Worm (Caenorhabditis elegans) whole organism, L1 larva: Measurements from ENCODE around the gene pcca-1.
"Not testable (repeated sequence)": the region's sequence is repeated elsewhere in the genome, so short reads cannot be mapped to it uniquely, and the experiment has no call there.

Source experiments
- C04F5.9 ChIP-seq: sonication (generic microtip); optimal IDR thresholded peaks from 2 replicates; lab custom pipeline; 2016; ENCODE audit warnings: missing genetic modification characterization, missing compliant biosample characterization
- C16A3.4 ChIP-seq: fragments of 150-350 bp; optimal IDR thresholded peaks from 2 replicates; lab custom pipeline; 2014; ENCODE audit warnings: missing biosample characterization, missing genetic modification characterization
- C34B4.2 ChIP-seq: sonication (generic microtip); optimal IDR thresholded peaks from 2 replicates; lab custom pipeline; 2017; ENCODE audit warnings: mild to moderate bottlenecking, missing genetic modification characterization, missing compliant biosample characterization
- Y116A8C.19 ChIP-seq: sonication (generic microtip); optimal IDR thresholded peaks from 2 replicates; lab custom pipeline; 2016; ENCODE audit warnings: missing compliant biosample characterization, missing genetic modification characterization, borderline replicate concordance
- aha-1 ChIP-seq: fragments of 150-350 bp; optimal IDR thresholded peaks from 2 replicates; lab custom pipeline; 2014; ENCODE audit warnings: missing biosample characterization, missing genetic modification characterization
- blmp-1 ChIP-seq: fragments of 150-350 bp; optimal IDR thresholded peaks from 2 replicates; lab custom pipeline; 2014; ENCODE audit warnings: missing biosample characterization, missing genetic modification characterization
- ceh-63 ChIP-seq: fragments of 200-800 bp; sonication (Bioruptor generic); optimal IDR thresholded peaks from 2 replicates; lab custom pipeline; 2018; ENCODE audit warnings: mild to moderate bottlenecking, missing genetic modification characterization, missing compliant biosample characterization
- ceh-90 ChIP-seq: sonication (generic microtip); optimal IDR thresholded peaks from 2 replicates; lab custom pipeline; 2016; ENCODE audit warnings: missing genetic modification characterization, missing compliant biosample characterization
- efl-1 ChIP-seq, 4 experiments: fragments of 150-350 bp; optimal IDR thresholded peaks in 3 of 4; peaks in 1 of 4; 1 replicate in 1 of 4; 2 replicates in 3 of 4; lab custom pipeline; 2014; ENCODE audit warnings: missing biosample characterization in 2 of 4, missing genetic modification characterization in 2 of 4, missing genetic modification reagents in 2 of 4
- egl-13 ChIP-seq: sonication (generic microtip); optimal IDR thresholded peaks from 2 replicates; lab custom pipeline; 2016; ENCODE audit warnings: missing genotype, missing genetic modification reagents, missing genetic modification characterization, missing compliant biosample characterization
- egl-27 ChIP-seq, 2 experiments: fragments of 150-350 bp in 1 of 2; sonication (generic microtip); optimal IDR thresholded peaks; 3 replicates each; lab custom pipeline; 2017 to 2018; ENCODE audit warnings: missing biosample characterization in 2 of 2, missing genetic modification characterization in 2 of 2, missing genetic modification reagents in 2 of 2
- elt-2 ChIP-seq: sonication (generic microtip); optimal IDR thresholded peaks from 2 replicates; lab custom pipeline; 2016; ENCODE audit warnings: missing genetic modification characterization, mild to moderate bottlenecking, inconsistent platforms, missing compliant biosample characterization, missing genetic modification reagents
- elt-3 ChIP-seq, 6 experiments: fragments of 150-350 bp in 1 of 6; sonication (generic microtip); optimal IDR thresholded peaks; 2 replicates each; lab custom pipeline; 2017 to 2018; ENCODE audit warnings: missing biosample characterization in 6 of 6, missing genetic modification characterization in 6 of 6, inconsistent platforms in 1 of 6
- ets-5 ChIP-seq: fragments of 200-800 bp; sonication (Bioruptor generic); IDR thresholded peaks from 2 replicates; pipeline ENCODE4 v1.3.6; 2022; ENCODE audit warnings: missing genetic modification characterization, missing compliant biosample characterization
- irx-1 ChIP-seq: sonication (generic microtip); optimal IDR thresholded peaks from 2 replicates; lab custom pipeline; 2016; ENCODE audit warnings: missing genetic modification characterization, missing compliant biosample characterization
- lin-14 ChIP-seq: fragments of 200-800 bp; sonication (Bioruptor generic); optimal IDR thresholded peaks from 2 replicates; lab custom pipeline; 2018; ENCODE audit warnings: mild to moderate bottlenecking, missing genetic modification characterization, moderate library complexity, missing compliant biosample characterization
- lin-15B ChIP-seq: fragments of 150-350 bp; sonication (generic microtip); optimal IDR thresholded peaks from 3 replicates; lab custom pipeline; 2014; ENCODE audit warnings: missing biosample characterization, missing genetic modification characterization
- lin-35 ChIP-seq, 2 experiments: fragments of 150-350 bp; optimal IDR thresholded peaks; 2 replicates each; lab custom pipeline; 2014; ENCODE audit warnings: missing biosample characterization in 2 of 2, missing genetic modification characterization in 2 of 2, missing genetic modification reagents in 2 of 2
- lin-39 ChIP-seq: fragments of 150-350 bp; optimal IDR thresholded peaks from 2 replicates; lab custom pipeline; 2014; ENCODE audit warnings: missing biosample characterization, missing genetic modification reagents, missing genetic modification characterization
- mep-1 ChIP-seq: fragments of 150-350 bp; optimal IDR thresholded peaks from 2 replicates; lab custom pipeline; 2014; ENCODE audit warnings: missing biosample characterization, missing genetic modification characterization
- nhr-11 ChIP-seq: fragments of 150-350 bp; optimal IDR thresholded peaks from 2 replicates; lab custom pipeline; 2014; ENCODE audit warnings: missing biosample characterization, missing genetic modification characterization
- nhr-19 ChIP-seq: fragments of 200-800 bp; sonication (Bioruptor generic); conservative IDR thresholded peaks from 2 replicates; pipeline ENCODE4 v1.3.6; 2022; ENCODE audit warnings: missing genetic modification characterization, missing compliant biosample characterization
- nhr-20 ChIP-seq: sonication (generic microtip); optimal IDR thresholded peaks from 2 replicates; lab custom pipeline; 2016; ENCODE audit warnings: mild to moderate bottlenecking, missing genetic modification characterization, missing compliant biosample characterization
- nhr-237 ChIP-seq: fragments of 150-350 bp; optimal IDR thresholded peaks from 2 replicates; lab custom pipeline; 2014; ENCODE audit warnings: missing biosample characterization, missing genetic modification characterization
- nhr-28 ChIP-seq: fragments of 150-350 bp; optimal IDR thresholded peaks from 2 replicates; lab custom pipeline; 2014; ENCODE audit warnings: missing biosample characterization, missing genetic modification characterization
- nhr-71 ChIP-seq: sonication (generic microtip); optimal IDR thresholded peaks from 2 replicates; lab custom pipeline; 2016; ENCODE audit warnings: mild to moderate bottlenecking, missing genetic modification characterization, moderate library complexity, missing compliant biosample characterization
- nhr-77 ChIP-seq: fragments of 150-350 bp; optimal IDR thresholded peaks from 2 replicates; lab custom pipeline; 2014; ENCODE audit warnings: missing biosample characterization, missing genetic modification characterization
- nhr-84 ChIP-seq: sonication (generic microtip); optimal IDR thresholded peaks from 2 replicates; lab custom pipeline; 2017; ENCODE audit warnings: missing biosample characterization, missing genetic modification characterization
- nhr-85 ChIP-seq: sonication (generic microtip); peaks from one replicate; lab custom pipeline; 2016; ENCODE audit warnings: missing genetic modification characterization, inconsistent platforms, missing compliant biosample characterization
- nhr-90 ChIP-seq: sonication (generic microtip); optimal IDR thresholded peaks from 2 replicates; lab custom pipeline; 2016; ENCODE audit warnings: mild to moderate bottlenecking, missing genetic modification characterization, missing compliant biosample characterization; ENCODE audit not compliant: poor library complexity
- pax-3 ChIP-seq: fragments of 200-800 bp; sonication (Bioruptor generic); optimal IDR thresholded peaks from 2 replicates; lab custom pipeline; 2018; ENCODE audit warnings: mild to moderate bottlenecking, missing genetic modification characterization, moderate library complexity, missing compliant biosample characterization
- rnt-1 ChIP-seq: sonication (generic microtip); optimal IDR thresholded peaks from 2 replicates; lab custom pipeline; 2016; ENCODE audit warnings: mild to moderate bottlenecking, missing genetic modification characterization, moderate library complexity, missing compliant biosample characterization
- skn-1 ChIP-seq: fragments of 150-350 bp; optimal IDR thresholded peaks from 2 replicates; lab custom pipeline; 2014; ENCODE audit warnings: missing biosample characterization, missing genetic modification characterization
- snpc-4 ChIP-seq: fragments of 150-350 bp; optimal IDR thresholded peaks from 2 replicates; lab custom pipeline; 2014; ENCODE audit warnings: missing biosample characterization, missing genetic modification characterization
- snu-23 ChIP-seq: sonication (generic microtip); optimal IDR thresholded peaks from 2 replicates; lab custom pipeline; 2016; ENCODE audit warnings: missing genetic modification characterization, missing compliant biosample characterization
- sox-4 ChIP-seq: sonication (generic microtip); optimal IDR thresholded peaks from 2 replicates; lab custom pipeline; 2016; ENCODE audit warnings: missing genetic modification characterization, missing compliant biosample characterization
- sptf-1 ChIP-seq: fragments of 150-350 bp; optimal IDR thresholded peaks from 2 replicates; lab custom pipeline; 2014; ENCODE audit warnings: missing biosample characterization, missing genetic modification characterization
- sup-37 ChIP-seq: fragments of 200-800 bp; sonication (Bioruptor generic); optimal IDR thresholded peaks from 2 replicates; lab custom pipeline; 2018; ENCODE audit warnings: mild to moderate bottlenecking, missing genetic modification characterization, missing compliant biosample characterization
- swsn-7 ChIP-seq: sonication (generic microtip); optimal IDR thresholded peaks from 2 replicates; lab custom pipeline; 2016; ENCODE audit warnings: missing genetic modification characterization, missing compliant biosample characterization
- tbx-2 ChIP-seq: sonication (generic microtip); optimal IDR thresholded peaks from 2 replicates; lab custom pipeline; 2016; ENCODE audit warnings: missing genetic modification characterization, missing compliant biosample characterization
- unc-130 ChIP-seq: fragments of 150-350 bp; optimal IDR thresholded peaks from 2 replicates; lab custom pipeline; 2017; ENCODE audit warnings: missing biosample characterization, missing genetic modification characterization, inconsistent platforms
- unc-30 ChIP-seq: sonication (generic microtip); optimal IDR thresholded peaks from 2 replicates; lab custom pipeline; 2017; ENCODE audit warnings: missing biosample characterization, missing genetic modification characterization
- unc-98 ChIP-seq: fragments of 200-800 bp; sonication (Bioruptor generic); IDR thresholded peaks from 2 replicates; pipeline ENCODE4 v1.3.6; 2022; ENCODE audit warnings: missing genetic modification characterization, missing compliant biosample characterization
- xbp-1 ChIP-seq: sonication (generic microtip); optimal IDR thresholded peaks from 2 replicates; lab custom pipeline; 2016; ENCODE audit warnings: missing genetic modification characterization, missing compliant biosample characterization
- zag-1 ChIP-seq: fragments of 150-350 bp; optimal IDR thresholded peaks from 2 replicates; lab custom pipeline; 2014; ENCODE audit warnings: missing biosample characterization, missing genetic modification characterization

The pcca-1 gene

ce11 chrX:7664819-7665218 is 4.0 kb upstream of the pcca-1 start, which contains the start of gene dhs-29:
Gene dhs-29 (minus strand): TSS chrX:7664919.
- TF ChIP-seq nhr-19 (GFP tag; lab: Robert Waterston, UW); nhr-90 (tag; lab: Kevin White, UChicago); rnt-1 (tag; lab: Kevin White, UChicago): not testable (repeated sequence)

ce11 chrX:7664419-7664818 is 3.6 kb upstream of the pcca-1 start:
- TF ChIP-seq blmp-1 (tag; lab: Kevin White, UChicago), result peak; percentile 33
- no peak for TF ChIP-seq nhr-11
- peak; percentile 72 for TF ChIP-seq nhr-85 (tag; lab: Kevin White, UChicago)
- TF ChIP-seq nhr-237 (tag; lab: Kevin White, UChicago), result no peak

ce11 chrX:7662532-7662931 is 1.7 kb upstream of the pcca-1 start:
- TF ChIP-seq Y116A8C.19 (no peak), nhr-85 (tag; lab: Kevin White, UChicago) (peak; percentile 76), xbp-1 (no peak), nhr-71 (tag; lab: Kevin White, UChicago) (peak; percentile 18), lin-35 (GFP tag; optimal IDR thresholded peaks at IDR 0.05; lab: Kevin White, UChicago) (no peak), lin-39 (tag; lab: Kevin White, UChicago) (no peak), pax-3 (no peak), blmp-1 (tag; lab: Kevin White, UChicago) (peak; percentile 7), sptf-1 (tag; lab: Kevin White, UChicago) (no peak), unc-98 (GFP tag; lab: Robert Waterston, UW) (no peak), sox-4 (tag; lab: Kevin White, UChicago) (no peak), ceh-63 (GFP tag; lab: Kevin White, UChicago) (no peak), egl-13 (tag; lab: Kevin White, UChicago) (no peak), nhr-84 (tag; lab: Kevin White, UChicago) (no peak)

- peak; percentile 68 for TF ChIP-seq snu-23 (GFP tag; lab: Kevin White, UChicago)
- no peak for TF ChIP-seq ets-5 (GFP tag; lab: Robert Waterston, UW)
- TF ChIP-seq irx-1, result no peak
- peak; percentile 29 to 69 for TF ChIP-seq lin-35 (GFP tag; optimal IDR thresholded peaks at IDR 0.05; lab: Kevin White, UChicago)
- TF ChIP-seq rnt-1 (tag; lab: Kevin White, UChicago), result peak; percentile 23
- TF ChIP-seq nhr-90 (tag; lab: Kevin White, UChicago), result peak; percentile 45
- TF ChIP-seq skn-1 (tag; lab: Kevin White, UChicago), result no peak
- no peak for TF ChIP-seq unc-30
- TF ChIP-seq nhr-71 (tag; lab: Kevin White, UChicago), result peak; percentile 62
- TF ChIP-seq zag-1 (tag; lab: Kevin White, UChicago), result no peak
- no peak for TF ChIP-seq lin-15B
- TF ChIP-seq nhr-20 (tag; lab: Kevin White, UChicago), result peak; percentile 72
- TF ChIP-seq nhr-237 (tag; lab: Kevin White, UChicago), result no peak
- TF ChIP-seq sptf-1 (tag; lab: Kevin White, UChicago), result no peak
- no peak for TF ChIP-seq snpc-4 (tag; lab: Kevin White, UChicago)
- TF ChIP-seq C04F5.9, result no peak
- TF ChIP-seq efl-1 (optimal IDR thresholded peaks at IDR 0.05; lab: Kevin White, UChicago), result peak in 1 of 2 experiments; percentile 28
- TF ChIP-seq efl-1 (GFP tag; optimal IDR thresholded peaks at IDR 0.05 in 1 of 2; lab: Kevin White, UChicago), result peak in 1 of 2 experiments; percentile 31
- TF ChIP-seq aha-1 (tag; lab: Kevin White, UChicago), result no peak
- TF ChIP-seq C34B4.2 (tag; lab: Kevin White, UChicago), result no peak
- peak; percentile 41 for TF ChIP-seq blmp-1 (tag; lab: Kevin White, UChicago)
- peak in 4 of 6 experiments; percentile 4 to 85 (median 22) for TF ChIP-seq elt-3 (tag; optimal IDR thresholded peaks at IDR 0.05; lab: Kevin White, UChicago)
- no peak for TF ChIP-seq egl-27 (tag; optimal IDR thresholded peaks at IDR 0.05; lab: Kevin White, UChicago)
- TF ChIP-seq mep-1 (tag; lab: Kevin White, UChicago), result peak; percentile 42
- TF ChIP-seq ceh-90 (tag; lab: Kevin White, UChicago), result no peak
- TF ChIP-seq xbp-1, result peak; percentile 14
- TF ChIP-seq unc-130 (tag; lab: Kevin White, UChicago), result peak; percentile 40
- TF ChIP-seq C16A3.4 (tag; lab: Kevin White, UChicago), result peak; percentile 58
- peak; percentile 28 for TF ChIP-seq swsn-7 (tag; lab: Kevin White, UChicago)
- peak; percentile 71 for TF ChIP-seq nhr-19 (GFP tag; lab: Robert Waterston, UW)
- TF ChIP-seq elt-2 (tag; lab: Kevin White, UChicago), result peak; percentile 45
- peak; percentile 52 for TF ChIP-seq tbx-2 (tag; lab: Kevin White, UChicago)
- TF ChIP-seq nhr-28 (tag; lab: Kevin White, UChicago), result no peak
- TF ChIP-seq lin-14 (GFP tag; lab: Kevin White, UChicago), result peak; percentile 61
- no peak for TF ChIP-seq sox-4 (tag; lab: Kevin White, UChicago)
- peak; percentile 49 for TF ChIP-seq nhr-77 (tag; lab: Kevin White, UChicago)
- TF ChIP-seq sup-37, result no peak
These were observed 842 bp upstream of the pcca-1 start for ce11 chrX:7661628-7662027.
